Fruit fly (Drosophila melanogaster): ENCODE results near the gene CG9967.

Gene CG9967

dm6 chr2L:2398459-2398858 is 41.3 kb upstream of the CG9967 start (continued):
- TF ChIP-seq ranshi (GFP tag; IDR thresholded peaks at IDR 0.05) (0 out of 2 replicates have a peak, but pooled peaks have one; percentile 22), dysf (GFP tag; IDR thresholded peaks at IDR 0.05) (no peak), pzg (GFP tag; optimal IDR thresholded peaks at IDR 0.05) (no peak), her (GFP tag; optimal IDR thresholded peaks at IDR 0.05) (no peak), Eip74EF (GFP tag; optimal IDR thresholded peaks at IDR 0.05) (no peak), hb (GFP tag; IDR thresholded peaks at IDR 0.05; ENCODE audit: partially characterized antibody) (no peak), NC2β (GFP tag; optimal IDR thresholded peaks at IDR 0.05) (no peak), CG10959 (GFP tag; IDR thresholded peaks at IDR 0.05) (no peak), Atf-2 (GFP tag; optimal IDR thresholded peaks at IDR 0.05) (no peak), emc (GFP tag; optimal IDR thresholded peaks at IDR 0.05) (no peak), CG8765 (GFP tag; IDR thresholded peaks at IDR 0.05) (no peak), CG11696 (GFP tag; IDR thresholded peaks at IDR 0.05) (0 out of 2 replicates have a peak, but pooled peaks have one; percentile 9), pum (GFP tag; optimal IDR thresholded peaks at IDR 0.05) (no peak), unc-4 (GFP tag; IDR thresholded peaks at IDR 0.05; ENCODE audit: partially characterized antibody) (no peak), nau (GFP tag; optimal IDR thresholded peaks at IDR 0.05) (no peak), D19A (tag; optimal IDR thresholded peaks at IDR 0.05) (no peak), fru (optimal IDR thresholded peaks at IDR 0.05) (no peak), Ssrp (tag; optimal IDR thresholded peaks at IDR 0.05) (no peak), otp (GFP tag; IDR thresholded peaks at IDR 0.05) (no peak), Xbp1 (GFP tag; optimal IDR thresholded peaks at IDR 0.05) (peak; percentile 4), PHDP (tag; optimal IDR thresholded peaks at IDR 0.05) (peak; percentile 10), chif (GFP tag; optimal IDR thresholded peaks at IDR 0.05) (no peak), CoRest (tag; optimal IDR thresholded peaks at IDR 0.05) (no peak), CG33557 (GFP tag; optimal IDR thresholded peaks at IDR 0.05) (no peak), NFAT (GFP tag; IDR thresholded peaks at IDR 0.05) (no peak), CG18764 (GFP tag; optimal IDR thresholded peaks at IDR 0.05) (no peak), psq (GFP tag; optimal IDR thresholded peaks at IDR 0.05) (no peak), CG1024 (GFP tag; IDR thresholded peaks at IDR 0.05) (no peak), zfh1 (GFP tag; IDR thresholded peaks at IDR 0.05) (no peak), gem (tag; optimal IDR thresholded peaks at IDR 0.05) (peak; percentile 54), Hand (GFP tag; optimal IDR thresholded peaks at IDR 0.05) (no peak), Sry-δ (GFP tag; optimal IDR thresholded peaks at IDR 0.05) (no peak), CG10979 (tag; optimal IDR thresholded peaks at IDR 0.05) (peak; percentile 1), CG13123 (GFP tag; optimal IDR thresholded peaks at IDR 0.05) (no peak), CG6654 (GFP tag; optimal IDR thresholded peaks at IDR 0.05) (no peak), seq (GFP tag; IDR thresholded peaks at IDR 0.05) (no peak), CG16815 (GFP tag; optimal IDR thresholded peaks at IDR 0.05) (no peak), CG14441 (GFP tag; IDR thresholded peaks at IDR 0.05) (0 out of 2 replicates have a peak, but pooled peaks have one; percentile 10), CG11456 (GFP tag; IDR thresholded peaks at IDR 0.05) (no peak), pita (GFP tag; optimal IDR thresholded peaks at IDR 0.05) (no peak), CG15696 (tag; optimal IDR thresholded peaks at IDR 0.05) (no peak), HmgZ (tag; optimal IDR thresholded peaks at IDR 0.05) (no peak), Dref (GFP tag; IDR thresholded peaks at IDR 0.05) (no peak), bab2 (GFP tag; optimal IDR thresholded peaks at IDR 0.05) (no peak), ab (GFP tag; optimal IDR thresholded peaks at IDR 0.05) (no peak), dan (GFP tag; IDR thresholded peaks at IDR 0.05) (no peak), CG11085 (GFP tag; IDR thresholded peaks at IDR 0.05) (no peak), mam (GFP tag; optimal IDR thresholded peaks at IDR 0.05) (no peak), cwo (GFP tag; optimal IDR thresholded peaks at IDR 0.05) (no peak), Rfx (GFP tag; IDR thresholded peaks at IDR 0.05) (no peak), C15 (GFP tag; IDR thresholded peaks at IDR 0.05) (no peak), chinmo (GFP tag; IDR thresholded peaks at IDR 0.05; ENCODE audit: partially characterized antibody) (no peak)
